Fruit fly (Drosophila melanogaster) whole organism, embryonic: ENCODE results near the gene CG8507.

ENCODE experiments used
- Ada2b ChIP-seq: fragments of 200-800 bp; sonication (Bioruptor generic); IDR thresholded peaks from 2 replicates; pipeline ENCODE4 v1.3.6; 2022; ENCODE audit warnings: missing biosample characterization, missing genetic modification characterization
- CG10274 ChIP-seq: fragments of 200-800 bp; sonication (Bioruptor generic); optimal IDR thresholded peaks from 3 replicates; lab custom pipeline; 2017; ENCODE audit warnings: missing biosample characterization, mild to moderate bottlenecking, missing genetic modification characterization
- CG10959 ChIP-seq: fragments of 200-800 bp; sonication (Bioruptor generic); IDR thresholded peaks from 2 replicates; pipeline ENCODE4 v1.3.6; 2022; ENCODE audit warnings: missing biosample characterization, missing genetic modification characterization
- CG12659 ChIP-seq: fragments of 200-800 bp; sonication (Bioruptor generic); optimal IDR thresholded peaks from 3 replicates; lab custom pipeline; 2017; ENCODE audit warnings: mild to moderate bottlenecking, missing biosample characterization, missing genetic modification reagents, missing genetic modification characterization
- CG12744 ChIP-seq: fragments of 200-800 bp; sonication (Bioruptor generic); optimal IDR thresholded peaks from 2 replicates; lab custom pipeline; 2016; ENCODE audit warnings: missing biosample characterization, missing genetic modification characterization
- CG14014 ChIP-seq: fragments of 200-800 bp; sonication (Bioruptor generic); IDR thresholded peaks from 2 replicates; pipeline ENCODE4 v1.3.6; 2022; ENCODE audit warnings: missing biosample characterization, missing genetic modification characterization
- CG14710 ChIP-seq: fragments of 200-800 bp; sonication (Bioruptor generic); optimal IDR thresholded peaks from 3 replicates; lab custom pipeline; 2019; ENCODE audit warnings: missing biosample characterization, mild to moderate bottlenecking, missing genetic modification characterization, moderate library complexity
- CG17361 ChIP-seq: fragments of 200-800 bp; sonication (Bioruptor generic); IDR thresholded peaks from 3 replicates; pipeline ENCODE4 v1.3.6; 2022; ENCODE audit warnings: missing biosample characterization, missing genetic modification characterization
- CG17568 ChIP-seq: fragments of 200-800 bp; sonication (Bioruptor generic); optimal IDR thresholded peaks from 2 replicates; lab custom pipeline; 2018; ENCODE audit warnings: missing biosample characterization, mild to moderate bottlenecking, missing genetic modification characterization, moderate library complexity
- CG1832 ChIP-seq: fragments of 200-800 bp; sonication (Bioruptor generic); optimal IDR thresholded peaks from 2 replicates; lab custom pipeline; 2017; ENCODE audit warnings: missing biosample characterization, mild to moderate bottlenecking, missing genetic modification characterization, inconsistent platforms
- CG18599 ChIP-seq: fragments of 200-800 bp; sonication (Bioruptor generic); optimal IDR thresholded peaks from 3 replicates; lab custom pipeline; 2017; ENCODE audit warnings: missing biosample characterization, missing genetic modification characterization, mild to moderate bottlenecking, moderate library complexity, missing genetic modification reagents
- CG2116 ChIP-seq: fragments of 200-800 bp; sonication (Bioruptor generic); optimal IDR thresholded peaks from 3 replicates; lab custom pipeline; 2018; ENCODE audit warnings: missing biosample characterization, mild to moderate bottlenecking, missing genetic modification characterization
- CG2120 ChIP-seq: fragments of 200-800 bp; sonication (Bioruptor generic); optimal IDR thresholded peaks from 3 replicates; lab custom pipeline; 2016; ENCODE audit warnings: missing biosample characterization, missing genetic modification characterization
- CG32772 ChIP-seq: fragments of 200-800 bp; sonication (Bioruptor generic); IDR thresholded peaks from 2 replicates; pipeline ENCODE4 v1.3.6; 2022; ENCODE audit warnings: missing biosample characterization, missing genetic modification characterization
- CG3281 ChIP-seq: fragments of 200-800 bp; sonication (Bioruptor generic); optimal IDR thresholded peaks from 3 replicates; lab custom pipeline; 2017; ENCODE audit warnings: missing biosample characterization, mild to moderate bottlenecking, missing genetic modification characterization
- CG33213 ChIP-seq: fragments of 200-800 bp; sonication (Bioruptor generic); optimal IDR thresholded peaks from 3 replicates; lab custom pipeline; 2016; ENCODE audit warnings: missing biosample characterization, missing genetic modification characterization
- CG34376 ChIP-seq: fragments of 200-800 bp; sonication (Bioruptor generic); optimal IDR thresholded peaks from 2 replicates; lab custom pipeline; 2018; ENCODE audit warnings: missing biosample characterization, mild to moderate bottlenecking, missing genetic modification characterization
- CG4707 ChIP-seq: fragments of 200-800 bp; sonication (Bioruptor generic); optimal IDR thresholded peaks from 2 replicates; lab custom pipeline; 2018; ENCODE audit warnings: missing biosample characterization, mild to moderate bottlenecking, missing genetic modification characterization, moderate library complexity
- CG7987 ChIP-seq: fragments of 200-800 bp; sonication (Bioruptor generic); optimal IDR thresholded peaks from 2 replicates; lab custom pipeline; 2018; ENCODE audit warnings: missing biosample characterization, mild to moderate bottlenecking, missing genetic modification characterization, moderate library complexity
- Deaf1 ChIP-seq: fragments of 200-800 bp; optimal IDR thresholded peaks from 3 replicates; lab custom pipeline; 2019; ENCODE audit warnings: missing biosample characterization, mild to moderate bottlenecking, missing genetic modification characterization, moderate library complexity
- Doc3 ChIP-seq: fragments of 200-800 bp; sonication (Bioruptor generic); IDR thresholded peaks from 3 replicates; pipeline ENCODE4 v1.3.6; 2022; ENCODE audit warnings: missing biosample characterization, missing genetic modification characterization; ENCODE audit not compliant: partially characterized antibody
- Ets97D ChIP-seq: fragments of 200-800 bp; sonication (Bioruptor generic); optimal IDR thresholded peaks from 3 replicates; lab custom pipeline; 2016; ENCODE audit warnings: missing biosample characterization, missing genetic modification characterization
- GATAe ChIP-seq: fragments of 200-800 bp; sonication (Bioruptor generic); conservative IDR thresholded peaks from 2 replicates; pipeline ENCODE4 v1.3.6; 2022; ENCODE audit warnings: missing biosample characterization, missing genetic modification characterization
- HHEX ChIP-seq: fragments of 200-800 bp; sonication (Bioruptor generic); optimal IDR thresholded peaks from 3 replicates; lab custom pipeline; 2017; ENCODE audit warnings: missing biosample characterization, mild to moderate bottlenecking, missing genetic modification characterization, missing genetic modification reagents
- Hr3 ChIP-seq: fragments of 200-800 bp; sonication (Bioruptor generic); optimal IDR thresholded peaks from 3 replicates; lab custom pipeline; 2016; ENCODE audit warnings: missing biosample characterization, missing genetic modification characterization
- Kr ChIP-seq: fragments of 200-800 bp; sonication (Bioruptor generic); optimal IDR thresholded peaks from 2 replicates; lab custom pipeline; 2017; ENCODE audit warnings: missing biosample characterization, mild to moderate bottlenecking, missing genetic modification characterization
- Max ChIP-seq: fragments of 200-800 bp; sonication (Bioruptor generic); optimal IDR thresholded peaks from 2 replicates; lab custom pipeline; 2016; ENCODE audit warnings: missing biosample characterization, mild to moderate bottlenecking, missing genetic modification characterization
- Nf-YB ChIP-seq: fragments of 200-800 bp; sonication (Bioruptor generic); optimal IDR thresholded peaks from 3 replicates; lab custom pipeline; 2019; ENCODE audit warnings: missing biosample characterization, mild to moderate bottlenecking, missing genetic modification characterization, moderate library complexity
- PHDP ChIP-seq: fragments of 200-800 bp; sonication (Bioruptor generic); optimal IDR thresholded peaks from 3 replicates; lab custom pipeline; 2018; ENCODE audit warnings: missing biosample characterization, mild to moderate bottlenecking, missing genetic modification characterization, moderate library complexity
- Sox102F ChIP-seq: fragments of 200-800 bp; sonication (Bioruptor generic); optimal IDR thresholded peaks from 2 replicates; lab custom pipeline; 2018; ENCODE audit warnings: missing biosample characterization, mild to moderate bottlenecking, missing genetic modification characterization, moderate library complexity
- Spps ChIP-seq: fragments of 200-800 bp; sonication (Bioruptor generic); optimal IDR thresholded peaks from 2 replicates; lab custom pipeline; 2018; ENCODE audit warnings: missing biosample characterization, mild to moderate bottlenecking, missing genetic modification characterization
- Xrp1 ChIP-seq: fragments of 200-800 bp; sonication (Bioruptor generic); IDR thresholded peaks from 2 replicates; pipeline ENCODE4 v1.3.6; 2022; ENCODE audit warnings: missing biosample characterization, missing genetic modification characterization
- ato ChIP-seq: fragments of 200-800 bp; sonication (Bioruptor generic); IDR thresholded peaks from 2 replicates; pipeline ENCODE4 v1.3.6; 2022; ENCODE audit warnings: missing biosample characterization, missing genetic modification characterization; ENCODE audit not compliant: partially characterized antibody
- bsh ChIP-seq, 2 experiments: fragments of 200-800 bp; sonication (Bioruptor generic); optimal IDR thresholded peaks; 2 replicates each; lab custom pipeline; 2017 to 2018; ENCODE audit warnings: mild to moderate bottlenecking in 2 of 2, missing biosample characterization in 2 of 2, missing genetic modification characterization in 2 of 2, moderate library complexity in 1 of 2
- chif ChIP-seq, 2 experiments: fragments of 200-800 bp; sonication (Bioruptor generic); optimal IDR thresholded peaks; 3 replicates each; lab custom pipeline; 2016; ENCODE audit warnings: missing biosample characterization in 2 of 2, missing genetic modification characterization in 2 of 2
- chn ChIP-seq: fragments of 200-800 bp; sonication (Bioruptor generic); optimal IDR thresholded peaks from 2 replicates; lab custom pipeline; 2016; ENCODE audit warnings: missing biosample characterization, missing genetic modification characterization
- crc ChIP-seq: fragments of 200-800 bp; sonication (Bioruptor generic); optimal IDR thresholded peaks from 2 replicates; lab custom pipeline; 2016; ENCODE audit warnings: missing biosample characterization, missing genetic modification characterization
- ewg ChIP-seq: fragments of 200-800 bp; sonication (Bioruptor generic); optimal IDR thresholded peaks from 3 replicates; lab custom pipeline; 2017; ENCODE audit warnings: mild to moderate bottlenecking, missing biosample characterization, missing genetic modification reagents, missing genetic modification characterization
- exex ChIP-seq: fragments of 200-800 bp; sonication (Bioruptor generic); optimal IDR thresholded peaks from 4 replicates; lab custom pipeline; 2018; ENCODE audit warnings: missing biosample characterization, mild to moderate bottlenecking, missing genetic modification characterization, moderate library complexity
- fd96Cb ChIP-seq: fragments of 200-800 bp; sonication (Bioruptor generic); optimal IDR thresholded peaks from 2 replicates; lab custom pipeline; 2018; ENCODE audit warnings: missing biosample characterization, mild to moderate bottlenecking, missing genetic modification characterization, moderate library complexity
- gfzf ChIP-seq: fragments of 200-800 bp; sonication (Bioruptor generic); optimal IDR thresholded peaks from 2 replicates; lab custom pipeline; 2016; ENCODE audit warnings: missing biosample characterization, mild to moderate bottlenecking, missing genetic modification characterization, moderate library complexity
- hkb ChIP-seq, 2 experiments: fragments of 200-800 bp in 1 of 2; fragments of >200 bp in 1 of 2; sonication (Bioruptor generic) in 1 of 2; IDR thresholded peaks in 1 of 2; optimal IDR thresholded peaks in 1 of 2; 2 replicates each; pipeline versions ENCODE4 v1.3.6 to Lab custom; 2017 to 2022; ENCODE audit warnings: missing biosample characterization in 1 of 2, missing genetic modification characterization in 1 of 2
- kay ChIP-seq: fragments of 200-800 bp; sonication (Bioruptor generic); optimal IDR thresholded peaks from 2 replicates; lab custom pipeline; 2016; ENCODE audit warnings: missing biosample characterization, missing genetic modification characterization
- tio ChIP-seq: fragments of 200-800 bp; sonication (Bioruptor generic); optimal IDR thresholded peaks from 2 replicates; lab custom pipeline; 2017; ENCODE audit warnings: missing biosample characterization, missing genetic modification characterization, inconsistent platforms
- tll ChIP-seq, 2 experiments: fragments of 200-800 bp in 1 of 2; fragments of >200 bp in 1 of 2; sonication (Bioruptor generic) in 1 of 2; optimal IDR thresholded peaks; 2 replicates each; lab custom pipeline; 2017 to 2019; ENCODE audit warnings: missing biosample characterization in 2 of 2, missing genetic modification characterization in 2 of 2, mild to moderate bottlenecking in 1 of 2, moderate library complexity in 1 of 2
- ttk ChIP-seq: fragments of 200-800 bp; sonication (Bioruptor generic); IDR thresholded peaks from 2 replicates; pipeline ENCODE4 v2.1.2; 2022; ENCODE audit warnings: missing biosample characterization, missing genetic modification characterization
- tx ChIP-seq: fragments of 200-800 bp; sonication (Bioruptor generic); optimal IDR thresholded peaks from 2 replicates; lab custom pipeline; 2016; ENCODE audit warnings: missing biosample characterization, missing genetic modification characterization
- usp ChIP-seq: fragments of >200 bp; optimal IDR thresholded peaks from 2 replicates; lab custom pipeline; 2017; ENCODE audit warnings: missing biosample characterization, missing genetic modification characterization
- vvl ChIP-seq: fragments of 200-800 bp; sonication (Bioruptor generic); IDR thresholded peaks from 2 replicates; pipeline ENCODE4 v1.3.6; 2022; ENCODE audit warnings: missing biosample characterization, missing genetic modification characterization

CG8507 gene

DNA sequence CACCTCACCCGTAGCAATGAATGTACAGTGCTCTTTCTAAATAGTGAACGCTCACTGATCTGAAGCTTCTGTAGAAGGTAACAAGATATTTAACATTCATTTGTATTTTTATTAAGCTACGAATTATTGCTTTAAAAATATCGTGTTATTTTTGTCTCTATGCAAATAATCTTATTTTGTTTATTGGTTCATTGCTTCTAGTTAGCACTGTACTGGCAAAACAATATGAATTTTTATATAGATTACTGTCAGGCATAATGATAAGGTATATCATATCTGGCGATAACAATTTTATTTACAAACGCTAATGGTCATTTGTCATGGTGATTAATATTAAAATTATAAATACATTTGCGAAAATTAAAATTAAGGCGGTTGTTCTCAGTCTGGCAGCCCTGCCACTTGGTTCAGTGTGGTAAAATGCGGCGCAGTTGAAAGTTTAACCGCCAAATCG, 19.7 kb upstream of the CG8507 start, which contains the start of gene CG9471 (continued):
- peak; percentile 69 for TF ChIP-seq CG2116 (GFP tag; lab: Kevin White, UChicago)
- peak; percentile 92 for TF ChIP-seq fd96Cb (tag; lab: Kevin White, UChicago)
- TF ChIP-seq CG32772 (GFP tag; lab: Robert Waterston, UW), result peak; percentile 91
- peak; percentile 80 for TF ChIP-seq CG33213 (GFP tag; lab: Kevin White, UChicago)
- TF ChIP-seq gfzf (GFP tag; lab: Kevin White, UChicago), result no peak
- TF ChIP-seq exex (tag; lab: Kevin White, UChicago), result peak; percentile 92
- TF ChIP-seq chif (GFP tag; optimal IDR thresholded peaks at IDR 0.05; lab: Kevin White, UChicago), result peak; percentile 85 to 89
- TF ChIP-seq ttk (GFP tag; lab: Robert Waterston, UW), result peak; percentile 87
- TF ChIP-seq tx (GFP tag; lab: Kevin White, UChicago), result peak; percentile 88
- peak; percentile 95 for TF ChIP-seq Xrp1
- peak; percentile 88 for TF ChIP-seq GATAe
- TF ChIP-seq CG34376, result peak; percentile 87
- TF ChIP-seq CG14014, result peak; percentile 93
- no peak for TF ChIP-seq Doc3
- TF ChIP-seq PHDP, result peak; percentile 95
- TF ChIP-seq kay (GFP tag; lab: Kevin White, UChicago), result peak; percentile 80
- TF ChIP-seq bsh (GFP tag; optimal IDR thresholded peaks at IDR 0.05; lab: Kevin White, UChicago), result peak; percentile 73 to 93
- TF ChIP-seq CG2120 (GFP tag; lab: Kevin White, UChicago), result peak; percentile 96
- no peak for TF ChIP-seq Kr
- TF ChIP-seq vvl (GFP tag; lab: Robert Waterston, UW), result peak; percentile 97
- peak; percentile 93 for TF ChIP-seq CG17361 (GFP tag; lab: Robert Waterston, UW)
- peak; percentile 93 for TF ChIP-seq CG12659 (GFP tag; lab: Kevin White, UChicago)
- peak; percentile 73 for TF ChIP-seq Deaf1 (tag; lab: Kevin White, UChicago)
- peak; percentile 94 for TF ChIP-seq CG18599 (GFP tag; lab: Kevin White, UChicago)
- TF ChIP-seq ato (GFP tag; lab: Robert Waterston, UW), result no peak
- peak; percentile 93 for TF ChIP-seq Sox102F (GFP tag; lab: Kevin White, UChicago)
- TF ChIP-seq CG17568 (GFP tag; lab: Kevin White, UChicago), result no peak
- TF ChIP-seq Max (GFP tag; lab: Kevin White, UChicago), result peak; percentile 86
- peak; percentile 80 for TF ChIP-seq CG7987 (GFP tag; lab: Kevin White, UChicago)
- no peak for TF ChIP-seq usp
- TF ChIP-seq CG10959, result peak; percentile 81
- TF ChIP-seq CG4707, result peak; percentile 73
- peak; percentile 86 for TF ChIP-seq CG14710
- TF ChIP-seq Ada2b (GFP tag; lab: Robert Waterston, UW), result peak; percentile 93
- peak; percentile 83 for TF ChIP-seq Spps (tag; lab: Kevin White, UChicago)
- peak; percentile 83 for TF ChIP-seq CG12744 (GFP tag; lab: Kevin White, UChicago)
- peak; percentile 69 for TF ChIP-seq ewg (GFP tag; lab: Kevin White, UChicago)
- TF ChIP-seq CG10274, result peak; percentile 64
- TF ChIP-seq hkb (optimal IDR thresholded peaks at IDR 0.05; lab: Kevin White, UChicago), result no peak
- peak; percentile 95 for TF ChIP-seq hkb (GFP tag; IDR thresholded peaks at IDR 0.05; lab: Robert Waterston, UW)
- peak; percentile 90 for TF ChIP-seq chn (GFP tag; lab: Kevin White, UChicago)
- TF ChIP-seq CG1832 (GFP tag; lab: Kevin White, UChicago), result no peak
- TF ChIP-seq crc (GFP tag; lab: Kevin White, UChicago), result peak; percentile 85
- peak; percentile 70 for TF ChIP-seq Ets97D (GFP tag; lab: Kevin White, UChicago)
- TF ChIP-seq Nf-YB (GFP tag; lab: Kevin White, UChicago), result peak; percentile 75
- peak; percentile 91 for TF ChIP-seq Hr3
- no peak for TF ChIP-seq tio (GFP tag; lab: Kevin White, UChicago)
- peak; percentile 93 for TF ChIP-seq CG3281 (GFP tag; lab: Kevin White, UChicago)
- TF ChIP-seq tll (GFP tag; optimal IDR thresholded peaks at IDR 0.05; lab: Kevin White, UChicago), result no peak
- peak; percentile 93 for TF ChIP-seq HHEX
